Worm (Caenorhabditis elegans) whole organism, young adult: ENCODE measurements around the gene srx-85.

Experiments
- B0035.1 ChIP-seq: sonication (generic microtip); optimal IDR thresholded peaks from 2 replicates; lab custom pipeline; 2016; ENCODE audit warnings: missing genetic modification characterization, mild to moderate bottlenecking, missing compliant biosample characterization, missing genotype, missing genetic modification reagents
- F10E7.11 ChIP-seq: sonication (generic microtip); optimal IDR thresholded peaks from 2 replicates; lab custom pipeline; 2017; ENCODE audit warnings: mild to moderate bottlenecking, missing genetic modification characterization, moderate library complexity, missing compliant biosample characterization
- F22D6.2 ChIP-seq: sonication (generic microtip); optimal IDR thresholded peaks from 2 replicates; lab custom pipeline; 2016; ENCODE audit warnings: mild to moderate bottlenecking, missing genetic modification characterization, missing compliant biosample characterization
- F33H1.4 ChIP-seq: fragments of 200-800 bp; sonication (Bioruptor generic); IDR thresholded peaks from 2 replicates; pipeline ENCODE4 v1.3.6; 2022; ENCODE audit warnings: missing genetic modification reagents, missing genetic modification characterization, missing compliant biosample characterization
- F49E8.2 ChIP-seq: sonication (generic microtip); optimal IDR thresholded peaks from 3 replicates; lab custom pipeline; 2017; ENCODE audit warnings: missing genetic modification characterization, mild to moderate bottlenecking, missing compliant biosample characterization, antibody characterized with exemption, moderate library complexity; ENCODE audit not compliant: insufficient read depth
- T07F8.4 ChIP-seq: sonication (generic microtip); optimal IDR thresholded peaks from 2 replicates; lab custom pipeline; 2016; ENCODE audit warnings: mild to moderate bottlenecking, missing genetic modification characterization, moderate library complexity, missing compliant biosample characterization
- Y53G8AR.9 ChIP-seq: fragments of 200-800 bp; sonication (Bioruptor generic); conservative IDR thresholded peaks from 2 replicates; pipeline ENCODE4 v1.3.6; 2022; ENCODE audit warnings: missing genetic modification reagents, missing genetic modification characterization, missing compliant biosample characterization
- Y67H2A.10 ChIP-seq: fragments of 200-800 bp; sonication (Bioruptor generic); conservative IDR thresholded peaks from 2 replicates; pipeline ENCODE4 v1.3.6; 2022; ENCODE audit warnings: missing genetic modification reagents, missing genetic modification characterization, missing compliant biosample characterization
- akir-1 ChIP-seq: fragments of 200-800 bp; sonication (Bioruptor generic); optimal IDR thresholded peaks from 2 replicates; lab custom pipeline; 2018; ENCODE audit warnings: mild to moderate bottlenecking, missing genetic modification characterization, moderate library complexity, missing compliant biosample characterization
- aptf-3 ChIP-seq: fragments of 200-800 bp; sonication (Bioruptor generic); IDR thresholded peaks from 2 replicates; pipeline ENCODE4 v1.3.6; 2022; ENCODE audit warnings: missing genetic modification characterization, missing compliant biosample characterization
- atf-7 ChIP-seq: sonication (generic microtip); optimal IDR thresholded peaks from 2 replicates; lab custom pipeline; 2017; ENCODE audit warnings: mild to moderate bottlenecking, missing genetic modification characterization, missing compliant biosample characterization
- athp-1 ChIP-seq: sonication (generic microtip); optimal IDR thresholded peaks from 2 replicates; lab custom pipeline; 2017; ENCODE audit warnings: mild to moderate bottlenecking, missing genetic modification characterization, missing compliant biosample characterization
- ccch-3 ChIP-seq: fragments of 200-800 bp; sonication (Bioruptor generic); optimal IDR thresholded peaks from 2 replicates; lab custom pipeline; 2018; ENCODE audit warnings: mild to moderate bottlenecking, missing genetic modification characterization, missing compliant biosample characterization
- ceh-40 ChIP-seq: fragments of 200-800 bp; sonication (Bioruptor generic); IDR thresholded peaks from 2 replicates; pipeline ENCODE4 v1.3.6; 2022; ENCODE audit warnings: missing genetic modification characterization, missing compliant biosample characterization
- dox-1 ChIP-seq: fragments of 200-800 bp; sonication (Bioruptor generic); IDR thresholded peaks from 2 replicates; pipeline ENCODE4 v1.3.6; 2022; ENCODE audit warnings: missing genetic modification reagents, missing genetic modification characterization, missing compliant biosample characterization
- dpff-1 ChIP-seq: sonication (generic microtip); optimal IDR thresholded peaks from 2 replicates; lab custom pipeline; 2017; ENCODE audit warnings: mild to moderate bottlenecking, missing genetic modification characterization, missing compliant biosample characterization
- efl-1 ChIP-seq: fragments of 150-350 bp; optimal IDR thresholded peaks from 2 replicates; lab custom pipeline; 2014; ENCODE audit warnings: missing biosample characterization, missing genetic modification reagents, missing genetic modification characterization
- hmg-20 ChIP-seq: fragments of 200-800 bp; sonication (Bioruptor generic); IDR thresholded peaks from 2 replicates; pipeline ENCODE4 v1.3.6; 2022; ENCODE audit warnings: missing genetic modification reagents, missing genetic modification characterization, missing compliant biosample characterization
- hrde-1 ChIP-seq: sonication (generic microtip); optimal IDR thresholded peaks from 2 replicates; lab custom pipeline; 2016; ENCODE audit warnings: missing genetic modification characterization, mild to moderate bottlenecking, missing compliant biosample characterization, moderate library complexity, missing genotype, missing genetic modification reagents, borderline replicate concordance
- hsf-1 ChIP-seq: fragments of 200-800 bp; sonication (Bioruptor generic); IDR thresholded peaks from 2 replicates; pipeline ENCODE4 v1.3.6; 2022; ENCODE audit warnings: missing genetic modification reagents, missing genetic modification characterization, missing compliant biosample characterization
- lag-1 ChIP-seq: fragments of 200-800 bp; sonication (Bioruptor generic); IDR thresholded peaks from 2 replicates; pipeline ENCODE4 v1.3.6; 2022; ENCODE audit warnings: missing genetic modification reagents, missing genetic modification characterization, missing compliant biosample characterization
- lin-26 ChIP-seq: fragments of 200-800 bp; sonication (Bioruptor generic); IDR thresholded peaks from 2 replicates; pipeline ENCODE4 v1.3.6; 2022; ENCODE audit warnings: missing genetic modification reagents, missing genetic modification characterization, missing compliant biosample characterization
- lin-40 ChIP-seq: sonication (generic microtip); optimal IDR thresholded peaks from 2 replicates; lab custom pipeline; 2016; ENCODE audit warnings: missing genetic modification characterization, mild to moderate bottlenecking, missing compliant biosample characterization, missing genotype, missing genetic modification reagents
- madf-10 ChIP-seq: sonication (generic microtip); optimal IDR thresholded peaks from 2 replicates; lab custom pipeline; 2016; ENCODE audit warnings: mild to moderate bottlenecking, missing genetic modification characterization, missing compliant biosample characterization
- madf-6 ChIP-seq: fragments of 200-800 bp; sonication (Bioruptor generic); IDR thresholded peaks from 2 replicates; pipeline ENCODE4 v1.3.6; 2022; ENCODE audit warnings: missing genetic modification reagents, missing genetic modification characterization, missing compliant biosample characterization
- madf-8 ChIP-seq: fragments of 200-800 bp; sonication (Bioruptor generic); conservative IDR thresholded peaks from 2 replicates; pipeline ENCODE4 v1.3.6; 2022; ENCODE audit warnings: missing genetic modification reagents, missing genetic modification characterization, missing compliant biosample characterization
- mcd-1 ChIP-seq: fragments of 200-800 bp; sonication (Bioruptor generic); IDR thresholded peaks from 2 replicates; pipeline ENCODE4 v1.3.6; 2022; ENCODE audit warnings: missing genetic modification reagents, missing genetic modification characterization, missing compliant biosample characterization
- nfya-1 ChIP-seq: sonication (generic microtip); optimal IDR thresholded peaks from 2 replicates; lab custom pipeline; 2017; ENCODE audit warnings: antibody characterized with exemption, missing compliant biosample characterization, missing genetic modification characterization, borderline replicate concordance; ENCODE audit not compliant: insufficient read depth
- pbrm-1 ChIP-seq: fragments of 200-800 bp; sonication (Bioruptor generic); IDR thresholded peaks from 2 replicates; pipeline ENCODE4 v1.3.6; 2022; ENCODE audit warnings: missing genetic modification reagents, missing genetic modification characterization, missing compliant biosample characterization
- rcor-1 ChIP-seq: fragments of 200-800 bp; sonication (Bioruptor generic); IDR thresholded peaks from 2 replicates; pipeline ENCODE4 v1.3.6; 2022; ENCODE audit warnings: missing genetic modification reagents, missing genetic modification characterization, missing compliant biosample characterization
- repo-1 ChIP-seq: sonication (generic microtip); optimal IDR thresholded peaks from 2 replicates; lab custom pipeline; 2017; ENCODE audit warnings: mild to moderate bottlenecking, missing genetic modification characterization, missing compliant biosample characterization
- sdz-38 ChIP-seq: sonication (generic microtip); optimal IDR thresholded peaks from 2 replicates; lab custom pipeline; 2016; ENCODE audit warnings: missing genotype, missing genetic modification characterization, missing compliant biosample characterization
- snpc-1.3 ChIP-seq: sonication (generic microtip); optimal IDR thresholded peaks from 2 replicates; lab custom pipeline; 2017; ENCODE audit warnings: missing genetic modification characterization, mild to moderate bottlenecking, missing compliant biosample characterization, antibody characterized with exemption, moderate library complexity, missing genotype, missing genetic modification reagents; ENCODE audit not compliant: insufficient read depth
- sptf-2 ChIP-seq: fragments of 200-800 bp; sonication (Bioruptor generic); optimal IDR thresholded peaks from 2 replicates; lab custom pipeline; 2018; ENCODE audit warnings: mild to moderate bottlenecking, missing genetic modification characterization, missing compliant biosample characterization
- unc-130 ChIP-seq: sonication (generic microtip); optimal IDR thresholded peaks from 2 replicates; lab custom pipeline; 2016; ENCODE audit warnings: missing genetic modification reagents, missing genetic modification characterization, missing compliant biosample characterization
- xnd-1 ChIP-seq: sonication (generic microtip); optimal IDR thresholded peaks from 2 replicates; lab custom pipeline; 2016; ENCODE audit warnings: missing genotype, missing genetic modification reagents, missing genetic modification characterization, missing compliant biosample characterization
- zfh-2 ChIP-seq: fragments of 200-800 bp; sonication (Bioruptor generic); conservative IDR thresholded peaks from 2 replicates; pipeline ENCODE4 v1.3.6; 2022; ENCODE audit warnings: missing genetic modification reagents, missing genetic modification characterization, missing compliant biosample characterization
- ztf-22 ChIP-seq: fragments of 200-800 bp; sonication (Bioruptor generic); optimal IDR thresholded peaks from 2 replicates; lab custom pipeline; 2018; ENCODE audit warnings: mild to moderate bottlenecking, missing genetic modification characterization, moderate library complexity, missing compliant biosample characterization

srx-85 gene

ce11 chrV:11554260-11554659 lies 1.8 kb downstream of the srx-85 start, which contains the start of gene duo-1 (continued):
- no peak for TF ChIP-seq dpff-1
- TF ChIP-seq rcor-1: peak; percentile 72
- peak; percentile 55 for TF ChIP-seq dox-1

- TF ChIP-seq athp-1 (no peak), efl-1 (GFP tag; lab: Kevin White, UChicago) (no peak), ztf-22 (no peak), akir-1 (GFP tag; lab: Kevin White, UChicago) (no peak), madf-8 (GFP tag; lab: Robert Waterston, UW) (no peak), hsf-1 (GFP tag; lab: Robert Waterston, UW) (no peak), unc-130 (GFP tag; lab: Kevin White, UChicago) (no peak), ceh-40 (GFP tag; lab: Robert Waterston, UW) (no peak), madf-6 (GFP tag; lab: Robert Waterston, UW) (no peak), B0035.1 (no peak), F49E8.2 (no peak), lin-40 (no peak), T07F8.4 (tag; lab: Kevin White, UChicago) (no peak), pbrm-1 (GFP tag; lab: Robert Waterston, UW) (no peak), F10E7.11 (tag; lab: Kevin White, UChicago) (no peak), zfh-2 (no peak), snpc-1.3 (no peak), hrde-1 (tag; lab: Kevin White, UChicago) (no peak)
Measured at ce11 chrV:11562643-11563042, 10.2 kb downstream of the srx-85 start, which contains the start of gene srx-86. TSS of gene srx-86 (plus strand) at chrV:11562943.

DNA sequence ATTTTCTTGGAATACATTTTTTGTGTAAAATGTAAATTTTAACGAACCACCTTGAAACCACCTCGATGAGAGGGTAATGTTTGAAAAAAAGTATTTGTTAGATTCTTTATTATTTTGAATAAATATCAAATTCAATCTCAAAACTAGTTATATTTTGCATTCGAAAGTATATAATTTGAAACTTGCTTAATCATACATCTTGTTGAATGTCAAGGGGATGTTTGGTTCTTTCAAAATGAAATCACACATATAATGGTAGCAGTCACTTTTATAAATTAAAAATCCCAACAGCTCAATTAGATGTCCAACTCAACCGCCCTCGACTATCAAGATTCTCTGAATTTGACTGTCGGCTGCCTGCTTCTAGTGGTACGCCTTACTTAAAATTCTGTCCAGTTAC lies 12.1 kb downstream of the srx-85 start, which contains the start of gene srx-87:
TSS of gene srx-87 (plus strand) at position 301 of the 400 bp plus-strand sequence.
- no peak for TF ChIP-seq lag-1 (GFP tag; lab: Robert Waterston, UW)
- TF ChIP-seq lin-26 (GFP tag; lab: Robert Waterston, UW): no peak
- TF ChIP-seq repo-1: no peak
- no peak for TF ChIP-seq Y53G8AR.9 (GFP tag; lab: Robert Waterston, UW)
- no peak for TF ChIP-seq sptf-2 (GFP tag; lab: Kevin White, UChicago)
- TF ChIP-seq Y67H2A.10: no peak
- no peak for TF ChIP-seq atf-7 (tag; lab: Kevin White, UChicago)
- TF ChIP-seq sdz-38 (tag; lab: Kevin White, UChicago): no peak
- TF ChIP-seq aptf-3: no peak
- TF ChIP-seq xnd-1 (tag; lab: Kevin White, UChicago): no peak
- TF ChIP-seq mcd-1 (GFP tag; lab: Robert Waterston, UW): no peak
- TF ChIP-seq madf-10 (tag; lab: Kevin White, UChicago): no peak
- no peak for TF ChIP-seq hmg-20 (GFP tag; lab: Robert Waterston, UW)
- no peak for TF ChIP-seq unc-130 (GFP tag; lab: Kevin White, UChicago)
- no peak for TF ChIP-seq ccch-3
- no peak for TF ChIP-seq F33H1.4 (GFP tag; lab: Robert Waterston, UW)
- TF ChIP-seq nfya-1 (tag; lab: Kevin White, UChicago): no peak
- TF ChIP-seq F22D6.2: no peak
